Fruit fly (Drosophila melanogaster): ENCODE data around the gene bc10.
A peak's percentile ranks its signal among the peaks of the same experiment; 100 is the strongest.

Gene bc10

DNA sequence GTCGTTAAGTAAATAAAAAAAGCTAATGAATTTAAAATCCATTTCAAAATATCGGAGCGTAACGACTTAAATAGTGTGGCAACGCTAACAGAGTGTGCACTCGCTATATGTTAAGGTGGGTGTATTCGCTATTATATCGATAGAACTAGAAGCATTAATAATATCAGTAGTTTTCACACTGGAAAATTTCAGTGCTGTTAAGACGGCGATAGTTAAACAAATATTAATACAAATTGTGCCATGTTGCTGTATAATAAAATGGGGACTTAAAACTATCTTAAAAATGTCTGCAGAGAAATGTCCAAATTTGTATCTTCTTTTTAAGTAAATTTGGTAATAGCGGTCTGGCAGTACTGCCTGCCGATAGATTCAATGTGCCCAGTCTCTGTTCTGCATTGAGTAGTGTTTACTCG is 18.3 kb downstream of the bc10 start (continued):
- TF ChIP-seq Chrac-16 (GFP tag; optimal IDR thresholded peaks at IDR 0.05) (peak; percentile 86), tio (GFP tag; optimal IDR thresholded peaks at IDR 0.05) (peak; percentile 68), CG1024 (GFP tag; IDR thresholded peaks at IDR 0.05) (peak; percentile 60), CG4707 (GFP tag; optimal IDR thresholded peaks at IDR 0.05) (no peak), CG17912 (GFP tag; optimal IDR thresholded peaks at IDR 0.05) (peak; percentile 49), CG7271 (tag; optimal IDR thresholded peaks at IDR 0.05) (peak; percentile 69), tup (GFP tag; optimal IDR thresholded peaks at IDR 0.05) (peak; percentile 44), pros (GFP tag; optimal IDR thresholded peaks at IDR 0.05) (no peak), CG3847 (GFP tag; IDR thresholded peaks at IDR 0.05) (peak; percentile 95), ham (GFP tag; IDR thresholded peaks at IDR 0.05) (peak; percentile 69), bsh (GFP tag; optimal IDR thresholded peaks at IDR 0.05) (peak in 1 of 2 experiments; percentile 80), Max (GFP tag; optimal IDR thresholded peaks at IDR 0.05) (peak; percentile 74), tx (GFP tag; optimal IDR thresholded peaks at IDR 0.05) (peak; percentile 91), sens-2 (GFP tag; IDR thresholded peaks at IDR 0.05) (peak; percentile 79), CG42726 (GFP tag; IDR thresholded peaks at IDR 0.05; ENCODE audit: partially characterized antibody) (peak; percentile 66), Lpt (GFP tag; optimal IDR thresholded peaks at IDR 0.05) (no peak), CG18476 (GFP tag; optimal IDR thresholded peaks at IDR 0.05) (peak; percentile 79), her (GFP tag; optimal IDR thresholded peaks at IDR 0.05) (peak; percentile 55), slbo (GFP tag; IDR thresholded peaks at IDR 0.05) (peak; percentile 96), repo (GFP tag; optimal IDR thresholded peaks at IDR 0.05) (peak; percentile 75), CG2889 (GFP tag; IDR thresholded peaks at IDR 0.05) (peak; percentile 89), gsb (GFP tag; IDR thresholded peaks at IDR 0.05) (peak; percentile 77), HLH54F (GFP tag; optimal IDR thresholded peaks at IDR 0.05) (peak; percentile 91), CG34422 (GFP tag; IDR thresholded peaks at IDR 0.05) (peak; percentile 92), CkIIα-i1 (GFP tag; IDR thresholded peaks at IDR 0.05) (peak; percentile 77), aop (GFP tag; IDR thresholded peaks at IDR 0.05) (peak; percentile 86), nerfin-1 (tag; optimal IDR thresholded peaks at IDR 0.05) (no peak), Hr39 (optimal IDR thresholded peaks at IDR 0.05) (no peak), CG12942 (GFP tag; optimal IDR thresholded peaks at IDR 0.05) (peak; percentile 85), twi (tag; optimal IDR thresholded peaks at IDR 0.05) (no peak), CG14441 (GFP tag; IDR thresholded peaks at IDR 0.05) (peak; percentile 97), tgo (GFP tag; IDR thresholded peaks at IDR 0.05) (peak; percentile 89), sob (GFP tag; IDR thresholded peaks at IDR 0.05) (peak; percentile 91), CG11695 (GFP tag; IDR thresholded peaks at IDR 0.05) (peak; percentile 55; the same call in 1 of the 3 replicates), CG7372 (GFP tag; IDR thresholded peaks at IDR 0.05) (peak; percentile 89), Bdp1 (GFP tag; optimal IDR thresholded peaks at IDR 0.05) (peak; percentile 79), stwl (tag; optimal IDR thresholded peaks at IDR 0.05) (peak; percentile 93), dmrt11E (tag; optimal IDR thresholded peaks at IDR 0.05) (peak; percentile 81), hkb (optimal IDR thresholded peaks at IDR 0.05) (no peak), hkb (GFP tag; IDR thresholded peaks at IDR 0.05) (peak; percentile 76), Lim3 (GFP tag; IDR thresholded peaks at IDR 0.05) (peak; percentile 74), klu (GFP tag; IDR thresholded peaks at IDR 0.05) (peak; percentile 92), phol (tag; optimal IDR thresholded peaks at IDR 0.05) (peak; percentile 90), slp2 (GFP tag; optimal IDR thresholded peaks at IDR 0.05) (peak; percentile 79), caup (GFP tag; optimal IDR thresholded peaks at IDR 0.05; ENCODE audit: severe bottlenecking) (peak; percentile 78), gcm (GFP tag; optimal IDR thresholded peaks at IDR 0.05) (no peak), CG6854 (GFP tag; optimal IDR thresholded peaks at IDR 0.05) (no peak), CG8281 (tag; optimal IDR thresholded peaks at IDR 0.05) (peak; percentile 49), Hr78 (GFP tag; optimal IDR thresholded peaks at IDR 0.05) (no peak), CG17385 (GFP tag; optimal IDR thresholded peaks at IDR 0.05) (peak; percentile 61), bcd (GFP tag; optimal IDR thresholded peaks at IDR 0.05) (peak; percentile 82), cas (GFP tag; IDR thresholded peaks at IDR 0.05) (peak; percentile 90)
